Worm (Caenorhabditis elegans): ENCODE results near the gene nlp-71.

nlp-71 gene

DNA sequence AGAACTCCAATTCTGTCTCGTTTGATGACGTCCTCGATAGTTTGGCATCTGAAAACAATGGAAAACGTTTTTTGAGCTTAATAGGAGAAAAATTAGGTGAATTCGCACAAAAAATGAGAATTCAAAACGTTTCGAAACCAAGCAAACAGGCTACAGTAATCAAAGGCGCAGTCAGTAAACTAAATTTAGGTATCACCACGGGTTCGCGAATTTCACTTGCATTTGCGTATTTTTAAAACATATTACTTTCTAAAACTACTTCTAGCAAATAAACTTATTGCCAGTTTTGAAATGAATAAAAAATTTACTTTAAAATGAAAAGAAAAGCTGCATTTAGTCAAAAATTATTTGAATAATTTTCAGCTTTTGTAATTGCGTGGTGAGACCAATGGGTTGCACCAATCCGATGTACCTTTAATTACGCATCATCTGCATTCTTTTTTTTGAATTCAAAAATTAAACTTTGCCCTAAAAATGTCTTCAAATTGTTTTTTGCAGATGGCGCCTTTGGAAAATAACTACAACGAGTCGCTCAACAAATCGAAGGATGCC is 5.7 kb upstream of the nlp-71 start, which contains the start of the genes Y73B6BL.23 and htp-2:
Gene Y73B6BL.23 (minus strand): TSS at position 51 of the 552 bp plus-strand sequence.
Gene htp-2 (plus strand): TSS at position 492 of the 552 bp plus-strand sequence.
- no peak for TF ChIP-seq saeg-2 (GFP tag; IDR thresholded peaks at IDR 0.05)
- no peak for TF ChIP-seq jun-1 (tag; optimal IDR thresholded peaks at IDR 0.05)
- TF ChIP-seq unc-130 (GFP tag; optimal IDR thresholded peaks at IDR 0.05): no peak
- no peak for TF ChIP-seq lin-13 (GFP tag; optimal IDR thresholded peaks at IDR 0.05)
- no peak for TF ChIP-seq ctbp-1 (GFP tag; IDR thresholded peaks at IDR 0.05)
- TF ChIP-seq ceh-62 (tag; optimal IDR thresholded peaks at IDR 0.05): no peak
- TF ChIP-seq D1046.2 (GFP tag; IDR thresholded peaks at IDR 0.05): no peak
- no peak for TF ChIP-seq skn-1 (tag; optimal IDR thresholded peaks at IDR 0.05)
- TF ChIP-seq mxl-3 (GFP tag; optimal IDR thresholded peaks at IDR 0.05): no peak
- no peak for TF ChIP-seq unc-39 (tag; optimal IDR thresholded peaks at IDR 0.05)
- TF ChIP-seq nhr-48 (tag; optimal IDR thresholded peaks at IDR 0.05): no peak
- TF ChIP-seq nhr-25 (tag; optimal IDR thresholded peaks at IDR 0.05; ENCODE audit: borderline replicate concordance, insufficient read depth): no peak
- TF ChIP-seq Y75B8A.6 (GFP tag; IDR thresholded peaks at IDR 0.05): no peak
- no peak for TF ChIP-seq spr-3 (GFP tag; optimal IDR thresholded peaks at IDR 0.05)
- no peak for TF ChIP-seq ceh-82 (tag; optimal IDR thresholded peaks at IDR 0.05)
- TF ChIP-seq attf-4 (tag; optimal IDR thresholded peaks at IDR 0.05): no peak
- TF ChIP-seq F44E2.7 (GFP tag; IDR thresholded peaks at IDR 0.05): no peak

DNA sequence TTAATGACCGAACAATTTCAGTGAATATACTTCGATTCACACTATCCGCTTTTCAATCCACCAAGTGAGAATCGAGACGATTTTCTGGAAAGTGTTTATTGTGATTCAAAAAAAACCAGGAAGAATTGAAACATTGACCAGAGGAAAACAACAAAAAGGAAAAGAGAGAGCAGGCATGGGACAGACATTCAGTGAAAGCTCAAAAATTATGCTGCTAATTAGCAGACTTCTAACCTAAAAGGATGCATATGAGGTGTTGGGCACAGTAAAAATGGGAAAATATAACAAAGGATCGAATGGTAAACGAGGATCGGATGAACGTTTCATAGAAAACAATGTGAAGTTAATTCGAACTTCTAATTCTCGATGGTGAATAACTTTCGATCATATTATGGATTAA is 4.2 kb upstream of the nlp-71 start:
- TF ChIP-seq fkh-10 (GFP tag; optimal IDR thresholded peaks at IDR 0.05): no peak
- no peak for TF ChIP-seq F37D6.2 (tag; optimal IDR thresholded peaks at IDR 0.05)
- peak; percentile 20 for TF ChIP-seq F49E8.2 (tag; optimal IDR thresholded peaks at IDR 0.05; ENCODE audit: borderline replicate concordance)

DNA sequence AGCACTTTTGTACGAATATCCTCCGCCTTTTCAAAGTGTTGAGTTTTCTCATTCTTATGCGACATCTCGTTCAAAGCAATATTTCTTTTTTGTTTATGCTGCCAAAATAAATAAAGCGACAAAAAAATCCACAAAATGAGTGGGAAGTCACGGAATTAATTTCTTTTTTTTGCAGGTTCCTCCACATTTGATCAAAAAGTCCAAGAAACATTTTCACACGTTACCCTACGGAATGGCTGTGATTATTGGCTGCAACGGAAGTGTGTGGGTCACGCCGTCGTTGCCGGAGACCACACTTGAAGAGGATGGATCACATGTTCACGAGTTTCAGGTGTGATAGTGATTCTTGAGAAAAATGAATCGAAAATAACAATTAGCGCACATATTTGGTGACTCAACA is 3.2 kb upstream of the nlp-71 start, which contains the start of gene Y73B6BL.22:
Gene Y73B6BL.22 (minus strand): TSS at position 101 of the 400 bp plus-strand sequence.
- TF ChIP-seq aha-1 (tag) (peak; percentile 8), saeg-2 (GFP tag; IDR thresholded peaks at IDR 0.05) (no peak)

DNA sequence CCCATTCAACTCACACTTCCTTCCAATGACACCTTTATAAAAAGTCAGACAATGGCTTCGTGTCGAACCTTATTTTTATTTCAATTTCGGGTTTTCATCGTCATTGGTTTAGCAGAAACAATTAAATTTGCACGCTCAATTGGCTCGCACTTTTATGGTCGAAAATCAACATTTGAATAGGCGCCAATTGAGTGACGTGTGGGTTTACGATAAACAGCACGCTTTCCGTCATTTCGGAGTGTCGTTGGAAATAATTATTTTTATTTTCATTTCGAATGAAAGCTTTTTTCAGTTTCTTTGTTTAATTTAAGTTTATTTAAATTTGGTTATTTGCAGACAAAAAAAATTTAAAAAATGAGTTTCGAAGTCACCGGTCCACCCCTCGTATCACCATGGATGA is 1.8 kb upstream of the nlp-71 start, which contains the start of gene exos-2:
Gene exos-2 (plus strand): TSS at position 330 of the 400 bp plus-strand sequence.
- TF ChIP-seq hmg-1.1 (GFP tag; IDR thresholded peaks at IDR 0.05) (0 out of 2 replicates have a peak, but pooled peaks have one; percentile 12), pha-4 (GFP tag; IDR thresholded peaks at IDR 0.05) (no peak), pha-4 (tag; optimal IDR thresholded peaks at IDR 0.05) (peak; percentile 17), pqm-1 (tag; optimal IDR thresholded peaks at IDR 0.05) (no peak), fkh-10 (GFP tag; optimal IDR thresholded peaks at IDR 0.05) (peak; percentile 32), lin-38 (GFP tag; IDR thresholded peaks at IDR 0.05) (peak; percentile 46), T20F7.1 (GFP tag; optimal IDR thresholded peaks at IDR 0.05) (peak; percentile 98), Y48G9A.11 (GFP tag; IDR thresholded peaks at IDR 0.05) (peak; percentile 99), duxl-1 (tag; optimal IDR thresholded peaks at IDR 0.05; ENCODE audit: poor library complexity) (no peak), egl-27 (tag; optimal IDR thresholded peaks at IDR 0.05) (no peak), aha-1 (tag) (peak; percentile 35), dpl-1 (GFP tag; optimal IDR thresholded peaks at IDR 0.05) (peak; percentile 96), R02D3.7 (tag; optimal IDR thresholded peaks at IDR 0.05) (peak; percentile 95)

DNA sequence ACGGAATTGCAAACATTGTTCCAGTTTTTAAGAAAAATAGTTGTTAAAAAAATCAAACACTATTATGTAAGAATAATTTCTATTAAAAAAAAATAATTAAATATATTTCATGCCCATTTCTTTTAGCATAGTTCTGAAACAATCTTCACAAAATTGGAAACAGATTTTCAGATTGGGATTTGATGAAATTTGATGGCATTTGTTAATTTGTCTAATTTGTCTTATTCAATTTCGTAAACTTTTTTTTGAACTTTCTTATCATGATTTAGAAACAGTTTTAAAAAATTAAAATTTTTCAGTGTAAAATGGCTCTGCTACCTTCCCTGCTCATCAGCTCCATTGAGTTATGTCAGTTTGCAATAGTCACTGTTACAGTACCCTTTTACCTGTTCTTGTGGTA is 8.5 kb downstream of the nlp-71 start, which contains the start of gene srv-13:
Gene srv-13 (plus strand): TSS at position 301 of the 400 bp plus-strand sequence.
- no peak for TF ChIP-seq snpc-4 (tag; optimal IDR thresholded peaks at IDR 0.05)
- no peak for TF ChIP-seq dmd-8 (GFP tag; IDR thresholded peaks at IDR 0.05)
- TF ChIP-seq zag-1 (tag; optimal IDR thresholded peaks at IDR 0.05): no peak
- TF ChIP-seq lin-13 (GFP tag; optimal IDR thresholded peaks at IDR 0.05): no peak
- no peak for TF ChIP-seq dpl-1 (GFP tag; optimal IDR thresholded peaks at IDR 0.05)
- no peak for TF ChIP-seq saeg-2 (GFP tag; IDR thresholded peaks at IDR 0.05)
- TF ChIP-seq lir-3 (tag; optimal IDR thresholded peaks at IDR 0.05): no peak
- TF ChIP-seq skn-1 (tag; optimal IDR thresholded peaks at IDR 0.05): no peak
- no peak for TF ChIP-seq Y75B8A.6 (GFP tag; IDR thresholded peaks at IDR 0.05)
- no peak for TF ChIP-seq aly-2 (tag; optimal IDR thresholded peaks at IDR 0.05)
- no peak for TF ChIP-seq lin-1 (GFP tag; IDR thresholded peaks at IDR 0.05)
- no peak for TF ChIP-seq lin-38 (GFP tag; IDR thresholded peaks at IDR 0.05)
- no peak for TF ChIP-seq nhr-42 (GFP tag; IDR thresholded peaks at IDR 0.05)
- TF ChIP-seq lin-39 (tag; optimal IDR thresholded peaks at IDR 0.05): no peak
- no peak for TF ChIP-seq T26A8.4 (GFP tag; IDR thresholded peaks at IDR 0.05)
- no peak for TF ChIP-seq rbr-2 (tag; optimal IDR thresholded peaks at IDR 0.05)
- no peak for TF ChIP-seq lin-15B (tag; optimal IDR thresholded peaks at IDR 0.05)
- no peak for TF ChIP-seq hmg-1.1 (GFP tag; IDR thresholded peaks at IDR 0.05)

Measured in whole organism, L4 larva.